Worm (Caenorhabditis elegans): ENCODE measurements around the gene D1005.2.

The D1005.2 gene

ce11 chrX:1502914-1503313 lies 44.1 kb downstream of the D1005.2 start:
- TF ChIP-seq blmp-1 (tag; optimal IDR thresholded peaks at IDR 0.05) (no peak), sptf-1 (tag; optimal IDR thresholded peaks at IDR 0.05) (no peak), lsy-2 (tag; optimal IDR thresholded peaks at IDR 0.05) (no peak), drap-1 (GFP tag; optimal IDR thresholded peaks at IDR 0.05) (no peak), ztf-11 (tag; optimal IDR thresholded peaks at IDR 0.05) (no peak), unc-62 (GFP tag; optimal IDR thresholded peaks at IDR 0.05) (no peak), mep-1 (tag; optimal IDR thresholded peaks at IDR 0.05) (no peak), ceh-83 (GFP tag; optimal IDR thresholded peaks at IDR 0.05) (no peak), nhr-2 (tag; optimal IDR thresholded peaks at IDR 0.05) (no peak), nhr-28 (tag; optimal IDR thresholded peaks at IDR 0.05) (no peak), lin-32 (GFP tag; optimal IDR thresholded peaks at IDR 0.05) (no peak), elt-3 (tag; optimal IDR thresholded peaks at IDR 0.05) (no peak), pha-4 (tag; optimal IDR thresholded peaks at IDR 0.05) (no peak), ham-2 (GFP tag; optimal IDR thresholded peaks at IDR 0.05) (no peak), ceh-43 (GFP tag; optimal IDR thresholded peaks at IDR 0.05) (no peak), snpc-4 (tag; optimal IDR thresholded peaks at IDR 0.05) (no peak), unc-120 (tag; optimal IDR thresholded peaks at IDR 0.05; ENCODE audit: poor library complexity, severe bottlenecking) (no peak), ceh-39 (tag; optimal IDR thresholded peaks at IDR 0.05) (no peak), zip-8 (tag; optimal IDR thresholded peaks at IDR 0.05) (no peak), flh-1 (GFP tag; optimal IDR thresholded peaks at IDR 0.05) (no peak)

DNA sequence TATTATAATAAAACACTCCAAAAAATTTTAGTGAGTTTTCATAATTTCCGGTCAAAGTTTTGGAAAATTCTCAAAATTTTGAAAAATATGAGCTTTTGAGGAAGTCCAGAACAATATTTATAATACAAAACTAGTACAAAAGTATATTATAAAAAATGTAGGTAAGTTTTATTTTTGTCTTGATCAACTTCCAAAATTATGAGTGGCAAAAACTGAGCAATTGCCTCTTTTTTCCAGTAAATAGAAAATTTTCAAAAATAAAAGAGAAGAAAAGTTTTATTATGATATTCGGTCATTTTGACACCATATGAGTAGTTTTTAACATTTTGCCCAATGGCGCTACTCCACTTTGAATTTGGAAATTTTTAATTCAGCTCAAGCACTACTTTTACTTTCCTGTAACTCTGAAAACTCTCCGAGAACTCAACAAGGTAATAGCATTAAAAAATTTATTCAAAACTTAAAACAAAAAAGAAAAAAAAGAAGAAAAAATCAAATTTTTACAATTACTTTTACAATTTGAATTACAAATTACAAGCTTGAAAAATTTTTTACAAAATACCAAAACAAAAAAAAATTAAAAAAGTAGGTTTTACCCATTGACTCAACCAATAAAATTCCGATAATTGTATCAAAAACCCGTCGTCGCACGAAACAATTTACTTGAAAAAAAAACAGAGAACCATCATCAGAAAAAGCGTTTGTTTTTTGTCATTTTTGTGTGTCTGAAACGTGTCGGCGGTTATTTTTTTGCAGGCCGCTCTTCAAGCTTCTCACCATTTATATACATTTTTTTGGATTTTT lies 45.1 kb downstream of the D1005.2 start:
- no peak for TF ChIP-seq cnd-1 (tag; optimal IDR thresholded peaks at IDR 0.05)
- TF ChIP-seq lin-13 (tag; optimal IDR thresholded peaks at IDR 0.05): no peak
- no peak for TF ChIP-seq nhr-237 (tag; optimal IDR thresholded peaks at IDR 0.05)
- TF ChIP-seq mls-2 (tag; optimal IDR thresholded peaks at IDR 0.05): no peak
- TF ChIP-seq nhr-76 (tag; optimal IDR thresholded peaks at IDR 0.05): no peak

- peak; percentile 42 for TF ChIP-seq hlh-1 (tag; optimal IDR thresholded peaks at IDR 0.05)
- TF ChIP-seq blmp-1 (tag; optimal IDR thresholded peaks at IDR 0.05): no peak
Measured at ce11 chrX:1504529-1505080, 45.8 kb downstream of the D1005.2 start.

ce11 chrX:1512307-1512706 lies 53.5 kb downstream of the D1005.2 start:
- TF ChIP-seq bed-3 (GFP tag; optimal IDR thresholded peaks at IDR 0.05): no peak
- no peak for TF ChIP-seq ceh-39 (tag; optimal IDR thresholded peaks at IDR 0.05)
- TF ChIP-seq zip-8 (tag; optimal IDR thresholded peaks at IDR 0.05): no peak
- TF ChIP-seq drap-1 (GFP tag; optimal IDR thresholded peaks at IDR 0.05): no peak
- no peak for TF ChIP-seq ces-1 (GFP tag; optimal IDR thresholded peaks at IDR 0.05)
- TF ChIP-seq nhr-76 (tag; optimal IDR thresholded peaks at IDR 0.05): no peak
- TF ChIP-seq lin-32 (GFP tag; optimal IDR thresholded peaks at IDR 0.05): no peak
- no peak for TF ChIP-seq M03D4.4 (tag; optimal IDR thresholded peaks at IDR 0.05)
- TF ChIP-seq elt-3 (tag; optimal IDR thresholded peaks at IDR 0.05): no peak
- no peak for TF ChIP-seq elt-1 (tag; optimal IDR thresholded peaks at IDR 0.05; ENCODE audit: borderline replicate concordance, insufficient read depth)
- TF ChIP-seq ceh-43 (GFP tag; optimal IDR thresholded peaks at IDR 0.05): no peak
- TF ChIP-seq unc-39 (tag; optimal IDR thresholded peaks at IDR 0.05): no peak
- no peak for TF ChIP-seq ceh-83 (GFP tag; optimal IDR thresholded peaks at IDR 0.05)
